Fruit fly (Drosophila melanogaster) whole organism, pupa: Measurements from ENCODE around the gene ATPsynC.
A peak's percentile ranks its signal among the peaks of the same experiment; 100 is the strongest.

Source experiments
- CG10348 ChIP-seq: fragments of 200-800 bp; sonication (Bioruptor generic); IDR thresholded peaks from 2 replicates; pipeline ENCODE4 v1.3.6; 2022; ENCODE audit warnings: missing biosample characterization, missing genetic modification characterization
- CG12605 ChIP-seq: fragments of 200-800 bp; sonication (Bioruptor generic); IDR thresholded peaks from 2 replicates; pipeline ENCODE4 v1.3.6; 2022; ENCODE audit warnings: missing biosample characterization, missing genetic modification characterization
- CG13204 ChIP-seq: fragments of 200-800 bp; sonication (Bioruptor generic); optimal IDR thresholded peaks from 2 replicates; lab custom pipeline; 2018; ENCODE audit warnings: missing biosample characterization, mild to moderate bottlenecking, missing genetic modification characterization, moderate library complexity
- CG14655 ChIP-seq: fragments of 200-800 bp; sonication (Bioruptor generic); optimal IDR thresholded peaks from 3 replicates; lab custom pipeline; 2017; ENCODE audit warnings: mild to moderate bottlenecking, missing biosample characterization, missing genetic modification reagents, missing genetic modification characterization
- CG15710 ChIP-seq: fragments of 200-800 bp; sonication (Bioruptor generic); optimal IDR thresholded peaks from 2 replicates; lab custom pipeline; 2018; ENCODE audit warnings: missing biosample characterization, mild to moderate bottlenecking, missing genetic modification characterization, moderate library complexity
- CG17806 ChIP-seq: fragments of 200-800 bp; sonication (Bioruptor generic); optimal IDR thresholded peaks from 2 replicates; lab custom pipeline; 2018; ENCODE audit warnings: missing biosample characterization, mild to moderate bottlenecking, missing genetic modification characterization, moderate library complexity
- CG32121 ChIP-seq: fragments of 200-800 bp; sonication (Bioruptor generic); IDR thresholded peaks from 2 replicates; pipeline ENCODE4 v1.3.6; 2022; ENCODE audit warnings: missing biosample characterization, missing genetic modification characterization
- CG4496 ChIP-seq: fragments of 200-800 bp; sonication (Bioruptor generic); IDR thresholded peaks from 3 replicates; pipeline ENCODE4 v1.3.6; 2022; ENCODE audit warnings: missing biosample characterization, missing genetic modification characterization
- CG8159 ChIP-seq: fragments of 200-800 bp; sonication (Bioruptor generic); optimal IDR thresholded peaks from 3 replicates; lab custom pipeline; 2018; ENCODE audit warnings: missing biosample characterization, mild to moderate bottlenecking, missing genetic modification characterization, moderate library complexity
- CG8301 ChIP-seq: fragments of 200-800 bp; sonication (Bioruptor generic); optimal IDR thresholded peaks from 2 replicates; lab custom pipeline; 2018; ENCODE audit warnings: missing biosample characterization, mild to moderate bottlenecking, missing genetic modification characterization
- CG9948 ChIP-seq: fragments of 200-800 bp; sonication (Bioruptor generic); optimal IDR thresholded peaks from 2 replicates; lab custom pipeline; 2018; ENCODE audit warnings: missing biosample characterization, mild to moderate bottlenecking, missing genetic modification characterization, moderate library complexity
- D1 ChIP-seq: fragments of 200-800 bp; sonication (Bioruptor generic); optimal IDR thresholded peaks from 2 replicates; lab custom pipeline; 2018; ENCODE audit warnings: missing biosample characterization, mild to moderate bottlenecking, missing genetic modification characterization, moderate library complexity
- EcR ChIP-seq: fragments of 200-800 bp; sonication (Bioruptor generic); optimal IDR thresholded peaks from 3 replicates; lab custom pipeline; 2019; ENCODE audit warnings: missing biosample characterization, missing genetic modification characterization, mild to moderate bottlenecking, moderate library complexity, missing genetic modification reagents
- Ets98B ChIP-seq: fragments of 200-800 bp; sonication (Bioruptor generic); IDR thresholded peaks from 2 replicates; pipeline ENCODE4 v1.3.6; 2022; ENCODE audit warnings: missing biosample characterization, missing genetic modification characterization
- Pif1A ChIP-seq: fragments of 200-800 bp; sonication (Bioruptor generic); optimal IDR thresholded peaks from 3 replicates; lab custom pipeline; 2016; ENCODE audit warnings: missing biosample characterization, missing genetic modification characterization
- Pif1B ChIP-seq: fragments of 200-800 bp; sonication (Bioruptor generic); optimal IDR thresholded peaks from 3 replicates; lab custom pipeline; 2016; ENCODE audit warnings: missing biosample characterization, missing genetic modification characterization
- Snoo ChIP-seq: fragments of 200-800 bp; sonication (Bioruptor generic); optimal IDR thresholded peaks from 3 replicates; lab custom pipeline; 2017; ENCODE audit warnings: missing biosample characterization, mild to moderate bottlenecking, missing genetic modification characterization, inconsistent platforms
- fd96Ca ChIP-seq: fragments of 200-800 bp; sonication (Bioruptor generic); IDR thresholded peaks from 3 replicates; pipeline ENCODE4 v1.3.6; 2022; ENCODE audit warnings: missing biosample characterization, missing genetic modification characterization
- gl ChIP-seq: fragments of 200-800 bp; sonication (Bioruptor generic); optimal IDR thresholded peaks from 2 replicates; lab custom pipeline; 2018; ENCODE audit warnings: missing biosample characterization, mild to moderate bottlenecking, missing genetic modification characterization
- rn ChIP-seq: fragments of 200-800 bp; sonication (Bioruptor generic); IDR thresholded peaks from 2 replicates; pipeline ENCODE4 v1.3.6; 2022; ENCODE audit warnings: missing biosample characterization, missing genetic modification characterization

The ATPsynC gene

dm6 chr3R:31218997-31219992 lies at the start of gene ATPsynC:
TSS of gene ATPsynC (minus strand) at chr3R:31219630.
- no peak for TF ChIP-seq CG13204 (GFP tag; lab: Kevin White, UChicago)
- TF ChIP-seq CG17806 (tag; lab: Kevin White, UChicago) = peak; percentile 10
- no peak for TF ChIP-seq CG8301 (tag; lab: Kevin White, UChicago)
- TF ChIP-seq Snoo (tag; lab: Kevin White, UChicago) = peak; percentile 28
- no peak for TF ChIP-seq Pif1A
- TF ChIP-seq EcR (GFP tag; lab: Kevin White, UChicago) = peak; percentile 60
- peak; percentile 11 for TF ChIP-seq CG8159

- TF ChIP-seq gl (tag; lab: Kevin White, UChicago) (no peak), EcR (GFP tag; lab: Kevin White, UChicago) (no peak), CG4496 (GFP tag; lab: Robert Waterston, UW) (no peak), CG13204 (GFP tag; lab: Kevin White, UChicago) (no peak), CG12605 (GFP tag; lab: Robert Waterston, UW) (no peak)
Measured at dm6 chr3R:31265430-31265829, 46.0 kb upstream of the ATPsynC start, which contains the start of gene ppk24. TSS of gene ppk24 (plus strand) at chr3R:31265730.

dm6 chr3R:31263934-31264333 lies 44.5 kb upstream of the ATPsynC start:
- TF ChIP-seq CG9948 (tag; lab: Kevin White, UChicago) = no peak
- TF ChIP-seq Pif1A = no peak
- TF ChIP-seq CG15710 (tag; lab: Kevin White, UChicago) = no peak
- no peak for TF ChIP-seq Ets98B (GFP tag; lab: Robert Waterston, UW)
- no peak for TF ChIP-seq gl (tag; lab: Kevin White, UChicago)
- TF ChIP-seq rn (GFP tag; lab: Robert Waterston, UW) = no peak
- TF ChIP-seq CG8301 (tag; lab: Kevin White, UChicago) = no peak
- no peak for TF ChIP-seq D1 (tag; lab: Kevin White, UChicago)
- TF ChIP-seq CG4496 (GFP tag; lab: Robert Waterston, UW) = no peak
- no peak for TF ChIP-seq Snoo (tag; lab: Kevin White, UChicago)
- TF ChIP-seq CG12605 (GFP tag; lab: Robert Waterston, UW) = no peak
- TF ChIP-seq CG10348 (GFP tag; lab: Robert Waterston, UW) = no peak
- TF ChIP-seq fd96Ca (GFP tag; lab: Robert Waterston, UW) = no peak

dm6 chr3R:31262298-31262697 lies 42.9 kb upstream of the ATPsynC start, which contains the start of gene CAH5:
TSS of gene CAH5 (plus strand) at chr3R:31262598.
- TF ChIP-seq CG32121 (GFP tag; lab: Robert Waterston, UW) (no peak), CG10348 (GFP tag; lab: Robert Waterston, UW) (no peak), CG17806 (tag; lab: Kevin White, UChicago) (no peak), CG15710 (tag; lab: Kevin White, UChicago) (no peak), rn (GFP tag; lab: Robert Waterston, UW) (no peak), CG8301 (tag; lab: Kevin White, UChicago) (no peak), CG14655 (GFP tag; lab: Kevin White, UChicago) (no peak), D1 (tag; lab: Kevin White, UChicago) (no peak), CG13204 (GFP tag; lab: Kevin White, UChicago) (no peak), Snoo (tag; lab: Kevin White, UChicago) (no peak), CG4496 (GFP tag; lab: Robert Waterston, UW) (no peak), Ets98B (GFP tag; lab: Robert Waterston, UW) (no peak), Pif1A (no peak), EcR (GFP tag; lab: Kevin White, UChicago) (no peak), CG12605 (GFP tag; lab: Robert Waterston, UW) (no peak), fd96Ca (GFP tag; lab: Robert Waterston, UW) (no peak), Pif1B (GFP tag; lab: Kevin White, UChicago) (no peak)

dm6 chr3R:31259947-31260346 lies 40.5 kb upstream of the ATPsynC start, which contains the start of gene CAH16:
TSS of gene CAH16 (plus strand) at chr3R:31260247.
- TF ChIP-seq CG32121 (GFP tag; lab: Robert Waterston, UW) (no peak), Pif1B (GFP tag; lab: Kevin White, UChicago) (no peak), CG17806 (tag; lab: Kevin White, UChicago) (no peak), CG8159 (no peak), CG13204 (GFP tag; lab: Kevin White, UChicago) (no peak), CG8301 (tag; lab: Kevin White, UChicago) (no peak), gl (tag; lab: Kevin White, UChicago) (no peak), D1 (tag; lab: Kevin White, UChicago) (no peak), EcR (GFP tag; lab: Kevin White, UChicago) (no peak), CG15710 (tag; lab: Kevin White, UChicago) (no peak), fd96Ca (GFP tag; lab: Robert Waterston, UW) (no peak), CG9948 (tag; lab: Kevin White, UChicago) (no peak)

dm6 chr3R:31257299-31257698 lies 37.9 kb upstream of the ATPsynC start, which contains the start of gene CAH6:
TSS of gene CAH6 (plus strand) at chr3R:31257599.
- TF ChIP-seq EcR (GFP tag; lab: Kevin White, UChicago) (no peak), CG10348 (GFP tag; lab: Robert Waterston, UW) (no peak)
- TF ChIP-seq, all 21 proteins: peak for 0
